Fruit fly (Drosophila melanogaster) whole organism, embryonic: Measurements from ENCODE around the gene CG32276.

ENCODE experiments used
- Adf1 ChIP-seq: fragments of 200-800 bp; sonication (Bioruptor generic); IDR thresholded peaks from 2 replicates; pipeline ENCODE4 v1.3.6; 2022; ENCODE audit warnings: missing biosample characterization, missing genetic modification characterization
- Bgb ChIP-seq: fragments of 200-800 bp; sonication (Bioruptor generic); IDR thresholded peaks from 2 replicates; pipeline ENCODE4 v1.3.6; 2022; ENCODE audit warnings: missing biosample characterization, missing genetic modification characterization; ENCODE audit not compliant: partially characterized antibody
- CG1024 ChIP-seq: fragments of 200-800 bp; sonication (Bioruptor generic); IDR thresholded peaks from 2 replicates; pipeline ENCODE4 v1.3.6; 2022; ENCODE audit warnings: missing biosample characterization, missing genetic modification characterization
- CG10543 ChIP-seq: fragments of 200-800 bp; sonication (Bioruptor generic); optimal IDR thresholded peaks from 3 replicates; lab custom pipeline; 2017; ENCODE audit warnings: missing biosample characterization, mild to moderate bottlenecking, missing genetic modification characterization, moderate library complexity
- CG11398 ChIP-seq: fragments of 200-800 bp; sonication (Bioruptor generic); optimal IDR thresholded peaks from 2 replicates; lab custom pipeline; 2016; ENCODE audit warnings: missing biosample characterization, missing genetic modification characterization
- CG16815 ChIP-seq: fragments of 200-800 bp; sonication (Bioruptor generic); optimal IDR thresholded peaks from 3 replicates; lab custom pipeline; 2017; ENCODE audit warnings: missing biosample characterization, mild to moderate bottlenecking, missing genetic modification characterization
- CG18476 ChIP-seq: fragments of 200-800 bp; sonication (Bioruptor generic); optimal IDR thresholded peaks from 2 replicates; lab custom pipeline; 2016; ENCODE audit warnings: missing biosample characterization, mild to moderate bottlenecking, missing genetic modification characterization
- CG18764 ChIP-seq: fragments of 200-800 bp; sonication (Bioruptor generic); optimal IDR thresholded peaks from 3 replicates; lab custom pipeline; 2016; ENCODE audit warnings: missing biosample characterization, missing genetic modification characterization
- CG34376 ChIP-seq: fragments of 200-800 bp; sonication (Bioruptor generic); optimal IDR thresholded peaks from 2 replicates; lab custom pipeline; 2018; ENCODE audit warnings: missing biosample characterization, mild to moderate bottlenecking, missing genetic modification characterization
- CG3847 ChIP-seq: fragments of 200-800 bp; sonication (Bioruptor generic); IDR thresholded peaks from 2 replicates; pipeline ENCODE4 v1.3.6; 2022; ENCODE audit warnings: missing biosample characterization, missing genetic modification characterization
- CG42726 ChIP-seq: fragments of 200-800 bp; sonication (Bioruptor generic); IDR thresholded peaks from 2 replicates; pipeline ENCODE4 v1.3.6; 2022; ENCODE audit warnings: missing biosample characterization, missing genetic modification characterization; ENCODE audit not compliant: partially characterized antibody
- CG6765 ChIP-seq: fragments of 200-800 bp; sonication (Bioruptor generic); optimal IDR thresholded peaks from 3 replicates; lab custom pipeline; 2017; ENCODE audit warnings: missing biosample characterization, mild to moderate bottlenecking, missing genetic modification characterization
- CG7271 ChIP-seq: fragments of 200-800 bp; sonication (Bioruptor generic); optimal IDR thresholded peaks from 2 replicates; lab custom pipeline; 2018; ENCODE audit warnings: missing biosample characterization, mild to moderate bottlenecking, missing genetic modification characterization, moderate library complexity
- CG7745 ChIP-seq: fragments of 200-800 bp; sonication (Bioruptor generic); optimal IDR thresholded peaks from 2 replicates; lab custom pipeline; 2018; ENCODE audit warnings: missing biosample characterization, mild to moderate bottlenecking, missing genetic modification characterization, moderate library complexity
- CG8924 ChIP-seq: fragments of 200-800 bp; optimal IDR thresholded peaks from 3 replicates; lab custom pipeline; 2019; ENCODE audit warnings: missing biosample characterization, mild to moderate bottlenecking, missing genetic modification characterization, moderate library complexity
- CG9932 ChIP-seq: fragments of 200-800 bp; sonication (Bioruptor generic); IDR thresholded peaks from 2 replicates; pipeline ENCODE4 v1.3.6; 2022; ENCODE audit warnings: missing biosample characterization, missing genetic modification characterization
- Camta ChIP-seq: fragments of 200-800 bp; sonication (Bioruptor generic); optimal IDR thresholded peaks from 2 replicates; lab custom pipeline; 2016; ENCODE audit warnings: missing biosample characterization, missing genetic modification characterization
- D ChIP-seq, 2 experiments: fragments of 200-800 bp in 1 of 2; fragments of >200 bp in 1 of 2; sonication (Bioruptor generic) in 1 of 2; optimal IDR thresholded peaks; 2 replicates in 1 of 2; 3 replicates in 1 of 2; lab custom pipeline; 2017; ENCODE audit warnings: mild to moderate bottlenecking in 1 of 2, missing biosample characterization in 1 of 2, missing genetic modification characterization in 1 of 2, missing genetic modification reagents in 1 of 2
- Dll ChIP-seq: fragments of 200-800 bp; sonication (Bioruptor generic); IDR thresholded peaks from 4 replicates; pipeline ENCODE4 v1.3.6; 2022; ENCODE audit warnings: missing biosample characterization, missing genetic modification characterization; ENCODE audit not compliant: partially characterized antibody
- Dref ChIP-seq: fragments of 200-800 bp; sonication (Bioruptor generic); IDR thresholded peaks from 2 replicates; pipeline ENCODE4 v1.3.6; 2022; ENCODE audit warnings: missing biosample characterization, missing genetic modification characterization
- ERR ChIP-seq: fragments of 200-800 bp; sonication (Bioruptor generic); optimal IDR thresholded peaks from 2 replicates; lab custom pipeline; 2016; ENCODE audit warnings: missing biosample characterization, missing genetic modification characterization
- Fer1 ChIP-seq: fragments of 200-800 bp; sonication (Bioruptor generic); optimal IDR thresholded peaks from 2 replicates; lab custom pipeline; 2017; ENCODE audit warnings: missing biosample characterization, mild to moderate bottlenecking, missing genetic modification characterization
- Gsc ChIP-seq: fragments of 200-800 bp; sonication (Bioruptor generic); IDR thresholded peaks from 2 replicates; pipeline ENCODE4 v1.3.6; 2022; ENCODE audit warnings: missing biosample characterization, missing genetic modification characterization
- HLH3B ChIP-seq: fragments of 200-800 bp; sonication (Bioruptor generic); IDR thresholded peaks from 2 replicates; pipeline ENCODE4 v1.3.6; 2022; ENCODE audit warnings: missing biosample characterization, missing genetic modification characterization
- Meics ChIP-seq: fragments of 200-800 bp; sonication (Bioruptor generic); optimal IDR thresholded peaks from 2 replicates; lab custom pipeline; 2017; ENCODE audit warnings: missing biosample characterization, mild to moderate bottlenecking, missing genetic modification characterization
- NFAT ChIP-seq: fragments of 200-800 bp; sonication (Bioruptor generic); IDR thresholded peaks from 2 replicates; pipeline ENCODE4 v1.3.6; 2022; ENCODE audit warnings: missing biosample characterization, missing genetic modification characterization
- Nf-YB ChIP-seq: fragments of 200-800 bp; sonication (Bioruptor generic); optimal IDR thresholded peaks from 3 replicates; lab custom pipeline; 2019; ENCODE audit warnings: missing biosample characterization, mild to moderate bottlenecking, missing genetic modification characterization, moderate library complexity
- Ptx1 ChIP-seq: fragments of 200-800 bp; sonication (Bioruptor generic); IDR thresholded peaks from 2 replicates; pipeline ENCODE4 v1.3.6; 2022; ENCODE audit warnings: missing biosample characterization, missing genetic modification characterization
- YL-1 ChIP-seq: fragments of 200-800 bp; sonication (Bioruptor generic); optimal IDR thresholded peaks from 3 replicates; lab custom pipeline; 2017; ENCODE audit warnings: missing biosample characterization, mild to moderate bottlenecking, missing genetic modification characterization
- ab ChIP-seq: fragments of 200-800 bp; sonication (Bioruptor generic); optimal IDR thresholded peaks from 2 replicates; lab custom pipeline; 2016; ENCODE audit warnings: missing biosample characterization, missing genetic modification characterization
- amos ChIP-seq: fragments of 200-800 bp; sonication (Bioruptor generic); IDR thresholded peaks from 2 replicates; pipeline ENCODE4 v1.3.6; 2022; ENCODE audit warnings: missing biosample characterization, missing genetic modification characterization; ENCODE audit not compliant: partially characterized antibody
- bbx ChIP-seq: fragments of 200-800 bp; sonication (Bioruptor generic); IDR thresholded peaks from 2 replicates; pipeline ENCODE4 v1.3.6; 2022; ENCODE audit warnings: missing biosample characterization, missing genetic modification characterization; ENCODE audit not compliant: partially characterized antibody
- cg ChIP-seq: fragments of 200-800 bp; sonication (Bioruptor generic); optimal IDR thresholded peaks from 3 replicates; lab custom pipeline; 2019; ENCODE audit warnings: missing biosample characterization, mild to moderate bottlenecking, missing genetic modification characterization, moderate library complexity
- chinmo ChIP-seq: fragments of 200-800 bp; sonication (Bioruptor generic); IDR thresholded peaks from 4 replicates; pipeline ENCODE4 v1.3.6; 2022; ENCODE audit warnings: missing biosample characterization, missing genetic modification characterization; ENCODE audit not compliant: partially characterized antibody
- eve ChIP-seq, 2 experiments: fragments of >200 bp; optimal IDR thresholded peaks; 2 replicates each; lab custom pipeline; 2017; ENCODE audit warnings: missing biosample characterization in 2 of 2, missing genetic modification characterization in 2 of 2
- fd3F ChIP-seq: fragments of 200-800 bp; sonication (Bioruptor generic); optimal IDR thresholded peaks from 2 replicates; lab custom pipeline; 2018; ENCODE audit warnings: missing biosample characterization, mild to moderate bottlenecking, missing genetic modification characterization, moderate library complexity
- gro ChIP-seq: fragments of 200-800 bp; sonication (Bioruptor generic); optimal IDR thresholded peaks from 2 replicates; lab custom pipeline; 2016; ENCODE audit warnings: missing biosample characterization, missing genetic modification characterization
- klu ChIP-seq: fragments of 200-800 bp; sonication (Bioruptor generic); IDR thresholded peaks from 2 replicates; pipeline ENCODE4 v1.3.6; 2022; ENCODE audit warnings: missing biosample characterization, missing genetic modification characterization
- onecut ChIP-seq: fragments of 200-800 bp; sonication (Bioruptor generic); IDR thresholded peaks from 2 replicates; pipeline ENCODE4 v1.3.6; 2022; ENCODE audit warnings: missing biosample characterization, missing genetic modification characterization
- sd ChIP-seq: fragments of 200-800 bp; sonication (Bioruptor generic); optimal IDR thresholded peaks from 3 replicates; lab custom pipeline; 2018; ENCODE audit warnings: missing biosample characterization, mild to moderate bottlenecking, missing genetic modification characterization, moderate library complexity
- slp2 ChIP-seq: fragments of 200-800 bp; sonication (Bioruptor generic); optimal IDR thresholded peaks from 2 replicates; lab custom pipeline; 2016; ENCODE audit warnings: missing biosample characterization, missing genetic modification characterization
- tna ChIP-seq: fragments of 200-800 bp; sonication (Bioruptor generic); IDR thresholded peaks from 2 replicates; pipeline ENCODE4 v1.3.6; 2022; ENCODE audit warnings: missing biosample characterization, missing genetic modification characterization; ENCODE audit not compliant: partially characterized antibody
- trh ChIP-seq: fragments of 200-800 bp; sonication (Bioruptor generic); optimal IDR thresholded peaks from 2 replicates; lab custom pipeline; 2016; ENCODE audit warnings: missing biosample characterization, missing genetic modification characterization
- ttk ChIP-seq: fragments of 200-800 bp; sonication (Bioruptor generic); IDR thresholded peaks from 2 replicates; pipeline ENCODE4 v2.1.2; 2022; ENCODE audit warnings: missing biosample characterization, missing genetic modification characterization
- wek ChIP-seq: fragments of 200-800 bp; sonication (Bioruptor generic); optimal IDR thresholded peaks from 3 replicates; lab custom pipeline; 2018; ENCODE audit warnings: missing biosample characterization, mild to moderate bottlenecking, missing genetic modification characterization, moderate library complexity
- zen ChIP-seq: fragments of 200-800 bp; sonication (Bioruptor generic); optimal IDR thresholded peaks from 3 replicates; lab custom pipeline; 2018; ENCODE audit warnings: missing biosample characterization, mild to moderate bottlenecking, missing genetic modification characterization, moderate library complexity
- zfh1 ChIP-seq: fragments of 200-800 bp; sonication (Bioruptor generic); IDR thresholded peaks from 3 replicates; pipeline ENCODE4 v1.3.6; 2022; ENCODE audit warnings: missing biosample characterization, missing genetic modification characterization

CG32276 gene

dm6 chr3L:3149060-3149872, 49.6 kb downstream of the CG32276 start (continued):
- TF ChIP-seq D (optimal IDR thresholded peaks at IDR 0.05; lab: Kevin White, UChicago) (no peak), D (GFP tag; optimal IDR thresholded peaks at IDR 0.05; lab: Kevin White, UChicago) (no peak), Gsc (no peak), Adf1 (GFP tag; lab: Robert Waterston, UW) (peak; percentile 84), CG6765 (GFP tag; lab: Kevin White, UChicago) (peak; percentile 3), Camta (GFP tag; lab: Kevin White, UChicago) (no peak), zfh1 (GFP tag; lab: Robert Waterston, UW) (0 out of 3 replicates have a peak, but pooled peaks have one; percentile 32), wek (GFP tag; lab: Kevin White, UChicago) (no peak), YL-1 (GFP tag; lab: Kevin White, UChicago) (peak; percentile 85), CG8924 (peak; percentile 16), Bgb (peak; percentile 52; the same call in 1 of the 2 replicates), sd (peak; percentile 80), cg (GFP tag; lab: Kevin White, UChicago) (peak; percentile 93), CG16815 (GFP tag; lab: Kevin White, UChicago) (no peak), amos (peak; percentile 51; the same call in 1 of the 2 replicates), chinmo (GFP tag; lab: Robert Waterston, UW) (peak; percentile 69; the same call in 2 of the 4 replicates), NFAT (GFP tag; lab: Robert Waterston, UW) (no peak), Nf-YB (no peak), CG7745 (no peak), trh (GFP tag; lab: Kevin White, UChicago) (no peak), CG9932 (peak; percentile 13; the same call in 1 of the 2 replicates), CG18476 (GFP tag; lab: Kevin White, UChicago) (no peak), Dll (0 out of 4 replicates have a peak, but pooled peaks have one; percentile 32), ab (GFP tag; lab: Kevin White, UChicago) (no peak), fd3F (GFP tag; lab: Kevin White, UChicago) (no peak), zen (tag; lab: Kevin White, UChicago) (peak; percentile 28), eve (GFP tag; optimal IDR thresholded peaks at IDR 0.05; lab: Kevin White, UChicago) (no peak), CG11398 (no peak), CG42726 (GFP tag; lab: Robert Waterston, UW) (peak; percentile 23; the same call in 1 of the 2 replicates), Ptx1 (peak; percentile 31; the same call in 1 of the 2 replicates), CG1024 (GFP tag; lab: Robert Waterston, UW) (no peak), Meics (peak; percentile 76), CG34376 (GFP tag; lab: Kevin White, UChicago) (peak; percentile 96), tna (GFP tag; lab: Robert Waterston, UW) (no peak), Fer1 (GFP tag; lab: Kevin White, UChicago) (peak; percentile 71), gro (GFP tag; lab: Kevin White, UChicago) (peak; percentile 44), slp2 (GFP tag; lab: Kevin White, UChicago) (no peak), Dref (GFP tag; lab: Robert Waterston, UW) (peak; percentile 46), ttk (no peak), CG10543 (peak; percentile 96), ERR (no peak), CG3847 (GFP tag; lab: Robert Waterston, UW) (0 out of 2 replicates have a peak, but pooled peaks have one; percentile 6), CG18764 (no peak), klu (GFP tag; lab: Robert Waterston, UW) (0 out of 2 replicates have a peak, but pooled peaks have one; percentile 15), CG7271 (tag; lab: Kevin White, UChicago) (no peak), bbx (GFP tag; lab: Robert Waterston, UW) (peak; percentile 24; the same call in 1 of the 2 replicates), onecut (GFP tag; lab: Robert Waterston, UW) (peak; percentile 34), HLH3B (GFP tag; lab: Robert Waterston, UW) (no peak)
